Worm (Caenorhabditis elegans) whole organism, L4 larva: Measurements from ENCODE around the gene C49H3.12.

Source experiments
- F10B5.3 ChIP-seq: sonication (generic microtip); optimal IDR thresholded peaks from 2 replicates; lab custom pipeline; 2016; ENCODE audit warnings: mild to moderate bottlenecking, missing genetic modification characterization, missing compliant biosample characterization
- R02D3.7 ChIP-seq: fragments of 150-350 bp; sonication (generic microtip); optimal IDR thresholded peaks from 3 replicates; lab custom pipeline; 2014; ENCODE audit warnings: missing biosample characterization, missing genetic modification characterization
- ZK546.5 ChIP-seq, 2 experiments: sonication (generic microtip); optimal IDR thresholded peaks; 2 replicates each; lab custom pipeline; 2017; ENCODE audit warnings: missing biosample characterization in 2 of 2, missing genetic modification characterization in 2 of 2
- ama-1 ChIP-seq: fragments of 150-350 bp; optimal IDR thresholded peaks from 2 replicates; lab custom pipeline; 2014; ENCODE audit warnings: inconsistent platforms, mixed read lengths
- egl-27 ChIP-seq: sonication (generic microtip); optimal IDR thresholded peaks from 3 replicates; lab custom pipeline; 2017; ENCODE audit warnings: missing biosample characterization, missing genetic modification reagents, missing genetic modification characterization
- hlh-30 ChIP-seq: sonication (generic microtip); optimal IDR thresholded peaks from 2 replicates; lab custom pipeline; 2017; ENCODE audit warnings: antibody characterized with exemption, mild to moderate bottlenecking, missing genetic modification characterization, missing compliant biosample characterization; ENCODE audit not compliant: insufficient read depth
- lin-13 ChIP-seq: fragments of 150-350 bp; optimal IDR thresholded peaks from 2 replicates; lab custom pipeline; 2014; ENCODE audit warnings: missing biosample characterization, missing genetic modification reagents, missing genetic modification characterization
- lin-15B ChIP-seq: fragments of 150-350 bp; sonication (generic microtip); optimal IDR thresholded peaks from 3 replicates; lab custom pipeline; 2014; ENCODE audit warnings: missing biosample characterization, missing genetic modification characterization
- lin-39 ChIP-seq: fragments of 150-350 bp; optimal IDR thresholded peaks from 2 replicates; lab custom pipeline; 2014; ENCODE audit warnings: missing biosample characterization, missing genetic modification reagents, missing genetic modification characterization
- nhr-11 ChIP-seq: fragments of 150-350 bp; optimal IDR thresholded peaks from 2 replicates; lab custom pipeline; 2014; ENCODE audit warnings: missing biosample characterization, missing genetic modification characterization
- nhr-111 ChIP-seq: fragments of 200-800 bp; sonication (Bioruptor generic); optimal IDR thresholded peaks from 2 replicates; lab custom pipeline; 2018; ENCODE audit warnings: mild to moderate bottlenecking, missing genetic modification characterization, missing compliant biosample characterization
- nhr-77 ChIP-seq: fragments of 150-350 bp; optimal IDR thresholded peaks from 2 replicates; lab custom pipeline; 2014; ENCODE audit warnings: missing biosample characterization, missing genetic modification characterization
- snpc-4 ChIP-seq: fragments of 150-350 bp; optimal IDR thresholded peaks from 2 replicates; lab custom pipeline; 2014; ENCODE audit warnings: missing biosample characterization, missing genetic modification characterization

ce11 chrIV:7910197-7910735 is 16.9 kb downstream of the C49H3.12 start, which contains the start of the genes npp-27 and ntl-4:
- TF ChIP-seq nhr-111 (GFP tag; lab: Kevin White, UChicago) (no peak), egl-27 (tag; lab: Kevin White, UChicago) (no peak), snpc-4 (tag; lab: Kevin White, UChicago) (no peak), R02D3.7 (no peak), lin-39 (no peak), F10B5.3 (tag; lab: Kevin White, UChicago) (no peak), ama-1 (lab: Kevin White, UChicago) (no peak), lin-13 (GFP tag; lab: Kevin White, UChicago) (no peak), lin-15B (no peak), hlh-30 (peak; percentile 75), nhr-11 (no peak), ZK546.5 (tag; optimal IDR thresholded peaks at IDR 0.05; lab: Kevin White, UChicago) (no peak), nhr-77 (tag; lab: Kevin White, UChicago) (no peak)
